Worm (Caenorhabditis elegans) whole organism, late embryonic: ENCODE measurements around the gene nhr-235.

ENCODE experiments used
- F13H6.1 ChIP-seq: sonication (generic microtip); optimal IDR thresholded peaks from 2 replicates; lab custom pipeline; 2016; ENCODE audit warnings: missing genetic modification characterization, missing compliant biosample characterization
- K09A11.1 ChIP-seq: sonication (generic microtip); optimal IDR thresholded peaks from 2 replicates; lab custom pipeline; 2017; ENCODE audit warnings: antibody characterized with exemption, mild to moderate bottlenecking, missing genetic modification characterization, missing compliant biosample characterization; ENCODE audit not compliant: insufficient read depth
- ama-1 ChIP-seq: fragments of 150-350 bp; optimal IDR thresholded peaks from 2 replicates; lab custom pipeline; 2014
- ceh-19 ChIP-seq: fragments of 200-800 bp; sonication (Bioruptor generic); optimal IDR thresholded peaks from 2 replicates; lab custom pipeline; 2018; ENCODE audit warnings: mild to moderate bottlenecking, missing genetic modification characterization, missing compliant biosample characterization
- ets-4 ChIP-seq: sonication (generic microtip); optimal IDR thresholded peaks from 2 replicates; lab custom pipeline; 2016; ENCODE audit warnings: missing genetic modification characterization, missing compliant biosample characterization
- fkh-10 ChIP-seq: fragments of 150-350 bp; optimal IDR thresholded peaks from 2 replicates; lab custom pipeline; 2014; ENCODE audit warnings: missing biosample characterization, missing genetic modification reagents, missing genetic modification characterization
- mec-3 ChIP-seq: sonication (generic microtip); optimal IDR thresholded peaks from 2 replicates; lab custom pipeline; 2016; ENCODE audit warnings: borderline replicate concordance, missing genetic modification characterization, missing compliant biosample characterization
- nhr-11 ChIP-seq: fragments of 150-350 bp; optimal IDR thresholded peaks from 2 replicates; lab custom pipeline; 2014; ENCODE audit warnings: missing biosample characterization, missing genetic modification characterization
- pat-9 ChIP-seq: fragments of 200-800 bp; sonication (Bioruptor generic); optimal IDR thresholded peaks from 2 replicates; lab custom pipeline; 2018; ENCODE audit warnings: mild to moderate bottlenecking, missing genetic modification characterization, moderate library complexity, missing compliant biosample characterization
- rnt-1 ChIP-seq: sonication (generic microtip); optimal IDR thresholded peaks from 2 replicates; lab custom pipeline; 2016; ENCODE audit warnings: missing genetic modification characterization, missing compliant biosample characterization
- sox-4 ChIP-seq: sonication (generic microtip); optimal IDR thresholded peaks from 2 replicates; lab custom pipeline; 2017; ENCODE audit warnings: mild to moderate bottlenecking, missing genetic modification characterization, inconsistent platforms, missing compliant biosample characterization
- syd-9 ChIP-seq: sonication (generic microtip); optimal IDR thresholded peaks from 2 replicates; lab custom pipeline; 2016; ENCODE audit warnings: mild to moderate bottlenecking, missing genetic modification characterization, moderate library complexity, missing compliant biosample characterization

DNA sequence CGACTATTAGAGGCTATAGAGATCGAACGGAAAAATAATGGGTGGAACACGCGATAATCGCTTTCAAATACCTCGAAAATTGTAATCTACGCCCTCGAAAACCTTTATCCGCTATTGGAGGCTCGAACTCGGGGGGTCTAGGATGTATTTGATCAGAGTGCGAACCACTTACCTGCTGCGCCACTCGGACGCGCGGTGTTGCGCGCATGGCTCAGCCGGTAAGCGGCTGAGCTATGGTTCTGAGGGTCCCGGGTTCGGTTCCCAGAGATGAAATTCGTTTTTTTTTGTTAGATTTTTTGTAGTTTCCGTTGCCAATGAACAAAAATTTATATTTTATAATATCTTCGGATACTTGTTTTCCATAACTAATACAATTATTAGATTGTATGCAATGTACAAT lies 27.7 kb downstream of the nhr-235 start:
- TF ChIP-seq fkh-10 (GFP tag; lab: Kevin White, UChicago) (no peak), F13H6.1 (tag; lab: Kevin White, UChicago) (no peak), K09A11.1 (no peak), rnt-1 (tag; lab: Kevin White, UChicago) (no peak), ceh-19 (GFP tag; lab: Kevin White, UChicago) (no peak), syd-9 (tag; lab: Kevin White, UChicago) (no peak), ets-4 (no peak), sox-4 (tag; lab: Kevin White, UChicago) (no peak), ama-1 (lab: Kevin White, UChicago) (no peak), mec-3 (tag; lab: Kevin White, UChicago) (no peak), pat-9 (tag; lab: Kevin White, UChicago) (no peak), nhr-11 (no peak)
